Worm (Caenorhabditis elegans) whole organism, L2 larva: Measurements from ENCODE around the gene pals-25.

Source experiments
- F13H6.1 ChIP-seq: sonication (generic microtip); optimal IDR thresholded peaks from 2 replicates; lab custom pipeline; 2016; ENCODE audit warnings: missing genetic modification characterization, missing compliant biosample characterization
- R02D3.7 ChIP-seq: fragments of 150-350 bp; optimal IDR thresholded peaks from 2 replicates; lab custom pipeline; 2014; ENCODE audit warnings: missing biosample characterization, missing genetic modification characterization
- ZK546.5 ChIP-seq: sonication (generic microtip); optimal IDR thresholded peaks from 2 replicates; lab custom pipeline; 2017; ENCODE audit warnings: missing biosample characterization, missing genetic modification characterization
- blmp-1 ChIP-seq: sonication (generic microtip); optimal IDR thresholded peaks from 2 replicates; lab custom pipeline; 2017; ENCODE audit warnings: missing genetic modification characterization, mild to moderate bottlenecking, missing compliant biosample characterization, antibody characterized with exemption, moderate library complexity; ENCODE audit not compliant: insufficient read depth
- dmd-4 ChIP-seq: sonication (generic microtip); optimal IDR thresholded peaks from 2 replicates; lab custom pipeline; 2017; ENCODE audit warnings: missing biosample characterization, missing genetic modification characterization
- elt-1 ChIP-seq: fragments of 150-350 bp; optimal IDR thresholded peaks from 2 replicates; lab custom pipeline; 2014; ENCODE audit warnings: missing biosample characterization, missing genetic modification characterization
- lin-13 ChIP-seq: fragments of 150-350 bp; optimal IDR thresholded peaks from 2 replicates; lab custom pipeline; 2014; ENCODE audit warnings: missing biosample characterization, missing genetic modification reagents, missing genetic modification characterization
- nhr-23 ChIP-seq: fragments of 150-350 bp; optimal IDR thresholded peaks from 2 replicates; lab custom pipeline; 2014; ENCODE audit warnings: missing biosample characterization, missing genetic modification reagents, missing genetic modification characterization
- nhr-77 ChIP-seq: fragments of 150-350 bp; optimal IDR thresholded peaks from 2 replicates; lab custom pipeline; 2014; ENCODE audit warnings: missing biosample characterization, missing genetic modification characterization
- snpc-4 ChIP-seq: fragments of 150-350 bp; optimal IDR thresholded peaks from 2 replicates; lab custom pipeline; 2014; ENCODE audit warnings: missing biosample characterization, missing genetic modification characterization
- unc-62 ChIP-seq: fragments of 150-350 bp; optimal IDR thresholded peaks from 2 replicates; lab custom pipeline; 2014; ENCODE audit warnings: missing biosample characterization, missing genetic modification reagents, missing genetic modification characterization

DNA sequence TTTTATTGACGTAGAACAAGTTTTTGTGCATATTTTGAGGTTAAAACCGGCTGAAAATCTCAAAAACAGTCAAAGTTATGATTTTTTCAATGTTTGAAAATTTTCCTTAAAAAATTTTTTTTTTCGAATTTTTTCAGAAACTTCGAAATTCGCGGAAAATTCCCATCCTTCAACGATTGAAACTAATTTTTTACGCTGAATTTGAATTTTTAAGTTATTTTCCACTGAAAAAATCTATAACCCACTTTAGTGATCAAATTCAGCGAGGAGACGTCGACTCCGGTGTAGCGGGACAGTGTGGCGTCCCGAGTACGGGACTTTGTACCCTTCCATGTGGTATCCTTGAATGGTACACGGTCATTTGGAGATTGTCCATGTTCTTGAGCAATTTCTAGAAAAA, 42.0 kb upstream of the pals-25 start:
- TF ChIP-seq unc-62 (GFP tag; lab: Kevin White, UChicago) = no peak
- no peak for TF ChIP-seq F13H6.1 (tag; lab: Kevin White, UChicago)
- no peak for TF ChIP-seq lin-13 (GFP tag; lab: Kevin White, UChicago)
- no peak for TF ChIP-seq snpc-4 (tag; lab: Kevin White, UChicago)
- no peak for TF ChIP-seq dmd-4
- TF ChIP-seq R02D3.7 (tag; lab: Kevin White, UChicago) = no peak
- no peak for TF ChIP-seq nhr-77 (tag; lab: Kevin White, UChicago)
- TF ChIP-seq nhr-23 (tag; lab: Kevin White, UChicago) = no peak
- no peak for TF ChIP-seq blmp-1 (tag; lab: Kevin White, UChicago)
- TF ChIP-seq ZK546.5 (tag; lab: Kevin White, UChicago) = no peak
- no peak for TF ChIP-seq elt-1 (tag; lab: Kevin White, UChicago)
